Worm (Caenorhabditis elegans) whole organism, L4 larva: ENCODE results near the gene nspb-4.

Experiments used
- R02D3.7 ChIP-seq: fragments of 150-350 bp; sonication (generic microtip); optimal IDR thresholded peaks from 3 replicates; lab custom pipeline; 2014; ENCODE audit warnings: missing biosample characterization, missing genetic modification characterization
- ceh-62 ChIP-seq: sonication (generic microtip); optimal IDR thresholded peaks from 2 replicates; lab custom pipeline; 2017; ENCODE audit warnings: missing biosample characterization, missing genetic modification characterization
- lin-15B ChIP-seq: fragments of 150-350 bp; sonication (generic microtip); optimal IDR thresholded peaks from 3 replicates; lab custom pipeline; 2014; ENCODE audit warnings: missing biosample characterization, missing genetic modification characterization
- mep-1 ChIP-seq: fragments of 150-350 bp; sonication (generic microtip); optimal IDR thresholded peaks from 3 replicates; lab custom pipeline; 2014; ENCODE audit warnings: missing biosample characterization, missing genetic modification characterization
- nhr-11 ChIP-seq: fragments of 150-350 bp; optimal IDR thresholded peaks from 2 replicates; lab custom pipeline; 2014; ENCODE audit warnings: missing biosample characterization, missing genetic modification characterization
- nhr-77 ChIP-seq: fragments of 150-350 bp; optimal IDR thresholded peaks from 2 replicates; lab custom pipeline; 2014; ENCODE audit warnings: missing biosample characterization, missing genetic modification characterization
- spr-1 ChIP-seq: sonication (generic microtip); optimal IDR thresholded peaks from 2 replicates; lab custom pipeline; 2016; ENCODE audit warnings: mild to moderate bottlenecking, missing genetic modification characterization, missing compliant biosample characterization
- zfp-2 ChIP-seq: sonication (generic microtip); optimal IDR thresholded peaks from 2 replicates; lab custom pipeline; 2016; ENCODE audit warnings: mild to moderate bottlenecking, missing genetic modification characterization, missing compliant biosample characterization

ce11 chrIV:6613296-6613695, 15.3 kb downstream of the nspb-4 start, which contains the start of gene drh-1:
- TF ChIP-seq nhr-77 = no peak
- TF ChIP-seq lin-15B (tag; lab: Kevin White, UChicago) = no peak
- no peak for TF ChIP-seq R02D3.7
- TF ChIP-seq zfp-2 (tag; lab: Kevin White, UChicago) = no peak
- no peak for TF ChIP-seq mep-1
- no peak for TF ChIP-seq nhr-11 (tag; lab: Kevin White, UChicago)
- TF ChIP-seq ceh-62 (tag; lab: Kevin White, UChicago) = no peak
- TF ChIP-seq spr-1 = no peak
